Fruit fly (Drosophila melanogaster) whole organism, pupa: Measurements from ENCODE around the gene CG15916.

ENCODE experiments used
- CG10348 ChIP-seq: fragments of 200-800 bp; sonication (Bioruptor generic); IDR thresholded peaks from 2 replicates; pipeline ENCODE4 v1.3.6; 2022; ENCODE audit warnings: missing biosample characterization, missing genetic modification characterization
- CG12605 ChIP-seq: fragments of 200-800 bp; sonication (Bioruptor generic); IDR thresholded peaks from 2 replicates; pipeline ENCODE4 v1.3.6; 2022; ENCODE audit warnings: missing biosample characterization, missing genetic modification characterization
- CG13204 ChIP-seq: fragments of 200-800 bp; sonication (Bioruptor generic); optimal IDR thresholded peaks from 2 replicates; lab custom pipeline; 2018; ENCODE audit warnings: missing biosample characterization, mild to moderate bottlenecking, missing genetic modification characterization, moderate library complexity
- CG14655 ChIP-seq: fragments of 200-800 bp; sonication (Bioruptor generic); optimal IDR thresholded peaks from 3 replicates; lab custom pipeline; 2017; ENCODE audit warnings: mild to moderate bottlenecking, missing biosample characterization, missing genetic modification reagents, missing genetic modification characterization
- CG15710 ChIP-seq: fragments of 200-800 bp; sonication (Bioruptor generic); optimal IDR thresholded peaks from 2 replicates; lab custom pipeline; 2018; ENCODE audit warnings: missing biosample characterization, mild to moderate bottlenecking, missing genetic modification characterization, moderate library complexity
- CG17806 ChIP-seq: fragments of 200-800 bp; sonication (Bioruptor generic); optimal IDR thresholded peaks from 2 replicates; lab custom pipeline; 2018; ENCODE audit warnings: missing biosample characterization, mild to moderate bottlenecking, missing genetic modification characterization, moderate library complexity
- CG32121 ChIP-seq: fragments of 200-800 bp; sonication (Bioruptor generic); IDR thresholded peaks from 2 replicates; pipeline ENCODE4 v1.3.6; 2022; ENCODE audit warnings: missing biosample characterization, missing genetic modification characterization
- CG34367 ChIP-seq: fragments of 200-800 bp; sonication (Bioruptor generic); optimal IDR thresholded peaks from 2 replicates; lab custom pipeline; 2018; ENCODE audit warnings: missing biosample characterization, mild to moderate bottlenecking, missing genetic modification characterization
- CG4496 ChIP-seq: fragments of 200-800 bp; sonication (Bioruptor generic); IDR thresholded peaks from 3 replicates; pipeline ENCODE4 v1.3.6; 2022; ENCODE audit warnings: missing biosample characterization, missing genetic modification characterization
- CG8159 ChIP-seq: fragments of 200-800 bp; sonication (Bioruptor generic); optimal IDR thresholded peaks from 3 replicates; lab custom pipeline; 2018; ENCODE audit warnings: missing biosample characterization, mild to moderate bottlenecking, missing genetic modification characterization, moderate library complexity
- CG8301 ChIP-seq: fragments of 200-800 bp; sonication (Bioruptor generic); optimal IDR thresholded peaks from 2 replicates; lab custom pipeline; 2018; ENCODE audit warnings: missing biosample characterization, mild to moderate bottlenecking, missing genetic modification characterization
- CG9948 ChIP-seq: fragments of 200-800 bp; sonication (Bioruptor generic); optimal IDR thresholded peaks from 2 replicates; lab custom pipeline; 2018; ENCODE audit warnings: missing biosample characterization, mild to moderate bottlenecking, missing genetic modification characterization, moderate library complexity
- D1 ChIP-seq: fragments of 200-800 bp; sonication (Bioruptor generic); optimal IDR thresholded peaks from 2 replicates; lab custom pipeline; 2018; ENCODE audit warnings: missing biosample characterization, mild to moderate bottlenecking, missing genetic modification characterization, moderate library complexity
- EcR ChIP-seq: fragments of 200-800 bp; sonication (Bioruptor generic); optimal IDR thresholded peaks from 3 replicates; lab custom pipeline; 2019; ENCODE audit warnings: missing biosample characterization, missing genetic modification characterization, mild to moderate bottlenecking, moderate library complexity, missing genetic modification reagents
- Ets98B ChIP-seq: fragments of 200-800 bp; sonication (Bioruptor generic); IDR thresholded peaks from 2 replicates; pipeline ENCODE4 v1.3.6; 2022; ENCODE audit warnings: missing biosample characterization, missing genetic modification characterization
- Pif1A ChIP-seq: fragments of 200-800 bp; sonication (Bioruptor generic); optimal IDR thresholded peaks from 3 replicates; lab custom pipeline; 2016; ENCODE audit warnings: missing biosample characterization, missing genetic modification characterization
- Pif1B ChIP-seq: fragments of 200-800 bp; sonication (Bioruptor generic); optimal IDR thresholded peaks from 3 replicates; lab custom pipeline; 2016; ENCODE audit warnings: missing biosample characterization, missing genetic modification characterization
- Snoo ChIP-seq: fragments of 200-800 bp; sonication (Bioruptor generic); optimal IDR thresholded peaks from 3 replicates; lab custom pipeline; 2017; ENCODE audit warnings: missing biosample characterization, mild to moderate bottlenecking, missing genetic modification characterization, inconsistent platforms
- fd96Ca ChIP-seq: fragments of 200-800 bp; sonication (Bioruptor generic); IDR thresholded peaks from 3 replicates; pipeline ENCODE4 v1.3.6; 2022; ENCODE audit warnings: missing biosample characterization, missing genetic modification characterization
- gl ChIP-seq: fragments of 200-800 bp; sonication (Bioruptor generic); optimal IDR thresholded peaks from 2 replicates; lab custom pipeline; 2018; ENCODE audit warnings: missing biosample characterization, mild to moderate bottlenecking, missing genetic modification characterization
- rn ChIP-seq: fragments of 200-800 bp; sonication (Bioruptor generic); IDR thresholded peaks from 2 replicates; pipeline ENCODE4 v1.3.6; 2022; ENCODE audit warnings: missing biosample characterization, missing genetic modification characterization

Gene CG15916

DNA sequence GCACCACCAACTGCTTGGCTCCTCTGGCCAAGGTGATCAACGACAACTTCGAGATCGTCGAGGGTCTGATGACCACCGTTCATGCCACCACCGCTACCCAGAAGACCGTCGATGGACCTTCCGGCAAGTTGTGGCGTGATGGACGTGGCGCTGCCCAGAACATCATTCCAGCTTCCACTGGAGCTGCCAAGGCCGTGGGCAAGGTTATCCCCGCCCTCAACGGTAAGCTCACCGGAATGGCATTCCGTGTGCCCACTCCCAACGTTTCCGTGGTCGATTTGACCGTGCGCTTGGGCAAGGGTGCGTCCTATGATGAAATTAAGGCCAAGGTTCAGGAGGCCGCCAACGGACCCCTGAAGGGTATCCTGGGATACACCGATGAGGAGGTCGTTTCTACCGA is 21.6 kb upstream of the CG15916 start:
- TF ChIP-seq fd96Ca (no peak), CG17806 (tag; lab: Kevin White, UChicago) (no peak), Ets98B (GFP tag; lab: Robert Waterston, UW) (no peak), CG10348 (GFP tag; lab: Robert Waterston, UW) (no peak), Snoo (tag; lab: Kevin White, UChicago) (no peak), gl (tag; lab: Kevin White, UChicago) (no peak), CG15710 (tag; lab: Kevin White, UChicago) (no peak)

DNA sequence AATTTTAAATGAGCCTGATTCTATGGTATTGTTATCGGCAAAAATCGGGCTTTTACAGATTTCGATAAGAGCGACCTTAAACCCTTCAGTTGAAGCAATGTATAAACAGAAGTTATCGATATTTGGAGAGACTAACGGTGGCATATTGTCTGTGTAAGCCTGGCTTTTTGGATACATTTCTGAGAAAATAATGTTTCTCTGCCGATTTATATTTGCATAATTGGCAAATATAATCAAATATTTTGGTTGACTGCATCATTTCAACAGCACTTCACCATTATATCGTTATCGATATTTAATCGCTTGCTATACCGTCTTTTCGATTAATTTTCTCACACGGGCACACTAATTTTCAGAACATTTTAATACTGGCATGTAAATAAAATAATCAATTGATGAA is 20.5 kb upstream of the CG15916 start, which contains the start of gene CG16952:
Gene CG16952, plus strand, starts transcription at position 341 of the 400 bp plus-strand sequence.
- no peak for TF ChIP-seq CG4496 (GFP tag; lab: Robert Waterston, UW)
- no peak for TF ChIP-seq CG15710 (tag; lab: Kevin White, UChicago)
- TF ChIP-seq rn (GFP tag; lab: Robert Waterston, UW): no peak
- no peak for TF ChIP-seq CG12605 (GFP tag; lab: Robert Waterston, UW)
- no peak for TF ChIP-seq CG17806 (tag; lab: Kevin White, UChicago)
- TF ChIP-seq CG14655: no peak
- no peak for TF ChIP-seq CG8301 (tag; lab: Kevin White, UChicago)
- TF ChIP-seq CG34367: no peak
- no peak for TF ChIP-seq Pif1B (GFP tag; lab: Kevin White, UChicago)
- TF ChIP-seq Pif1A (GFP tag; lab: Kevin White, UChicago): no peak
- TF ChIP-seq fd96Ca: no peak
- no peak for TF ChIP-seq CG9948
- no peak for TF ChIP-seq CG32121 (GFP tag; lab: Robert Waterston, UW)
- TF ChIP-seq CG10348 (GFP tag; lab: Robert Waterston, UW): no peak
- TF ChIP-seq CG13204: no peak
- no peak for TF ChIP-seq gl (tag; lab: Kevin White, UChicago)
- TF ChIP-seq EcR (GFP tag; lab: Kevin White, UChicago): no peak

DNA sequence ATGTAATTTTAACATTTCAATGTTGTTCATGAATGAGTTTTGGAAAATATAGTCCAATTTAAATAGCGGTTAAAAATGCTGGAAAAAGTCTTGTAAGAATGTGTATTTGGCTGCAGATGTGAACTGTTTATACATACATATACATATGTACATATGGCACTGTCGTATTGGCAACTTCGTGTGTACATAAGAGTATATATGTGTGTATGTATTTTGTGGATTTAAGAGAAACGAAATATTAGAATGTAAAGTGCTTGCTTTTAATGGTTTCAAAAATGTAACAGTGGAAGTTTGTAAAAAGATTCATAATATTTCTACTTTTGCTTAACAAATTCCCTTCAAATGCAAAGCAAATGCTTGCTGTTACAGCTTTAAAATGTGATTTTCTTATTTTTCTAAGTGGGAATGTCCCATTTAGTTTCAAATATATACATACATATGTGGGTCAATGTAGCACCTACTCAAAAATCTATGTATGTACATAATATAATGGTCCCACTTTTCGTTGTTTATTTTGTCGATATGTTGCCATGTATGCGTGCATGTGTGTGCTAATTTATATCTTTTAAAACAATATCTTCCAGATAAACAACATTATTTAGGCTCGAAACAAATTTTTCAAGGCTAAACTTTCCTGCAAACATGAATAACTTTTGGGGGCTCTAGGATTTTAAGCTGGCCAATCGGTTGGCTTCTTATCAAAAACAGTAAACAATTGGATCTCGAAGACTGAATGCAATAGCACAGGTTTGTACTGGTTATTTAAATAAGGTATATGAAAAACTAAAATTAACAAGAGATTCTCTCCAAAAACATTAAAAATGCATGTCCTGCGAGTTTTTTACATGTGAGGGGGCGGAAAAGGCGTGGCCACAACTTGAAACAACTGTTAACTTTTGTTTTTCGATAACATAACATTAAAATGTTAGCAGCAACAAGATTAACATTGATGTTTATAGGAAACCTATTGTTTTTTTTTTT is 19.3 kb upstream of the CG15916 start:
- no peak for TF ChIP-seq gl (tag; lab: Kevin White, UChicago)
- TF ChIP-seq CG9948: no peak
- no peak for TF ChIP-seq Snoo (tag; lab: Kevin White, UChicago)
- no peak for TF ChIP-seq CG14655
- no peak for TF ChIP-seq CG13204
- no peak for TF ChIP-seq CG12605 (GFP tag; lab: Robert Waterston, UW)
- TF ChIP-seq CG32121 (GFP tag; lab: Robert Waterston, UW): no peak
- no peak; the same call in 1 of the 2 replicates for TF ChIP-seq Ets98B (GFP tag; lab: Robert Waterston, UW)
- TF ChIP-seq CG10348 (GFP tag; lab: Robert Waterston, UW): no peak
- TF ChIP-seq Pif1B (GFP tag; lab: Kevin White, UChicago): no peak
- no peak for TF ChIP-seq CG8159 (tag; lab: Kevin White, UChicago)
- no peak for TF ChIP-seq CG17806 (tag; lab: Kevin White, UChicago)
- no peak for TF ChIP-seq EcR (GFP tag; lab: Kevin White, UChicago)
- TF ChIP-seq D1 (tag; lab: Kevin White, UChicago): no peak
- no peak for TF ChIP-seq CG4496 (GFP tag; lab: Robert Waterston, UW)

DNA sequence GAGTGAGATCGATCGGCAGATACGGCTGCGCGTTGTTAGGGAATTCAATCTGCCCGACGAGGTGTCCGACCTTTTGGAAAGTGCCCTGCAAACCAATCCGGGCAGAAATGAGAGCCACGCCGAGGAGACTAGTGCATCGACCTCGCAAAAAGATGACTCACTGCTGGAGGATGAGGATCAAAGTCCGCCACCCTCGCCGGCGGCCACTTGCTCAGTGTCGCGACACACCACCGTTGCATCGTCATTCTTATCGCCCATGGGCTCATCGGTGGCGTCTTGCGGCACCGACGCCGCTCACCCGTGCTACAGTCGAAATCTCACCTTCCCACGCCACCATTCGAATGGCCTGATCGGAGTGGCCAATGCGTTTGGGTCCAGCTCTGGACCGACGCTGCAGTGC is 16.0 kb upstream of the CG15916 start:
- no peak for TF ChIP-seq CG17806 (tag; lab: Kevin White, UChicago)
- peak; percentile 50 for TF ChIP-seq EcR (GFP tag; lab: Kevin White, UChicago)

dm6 chrX:15875569-15875968 is 14.8 kb upstream of the CG15916 start:
- TF ChIP-seq Pif1B (GFP tag; lab: Kevin White, UChicago) (no peak), CG34367 (no peak), rn (GFP tag; lab: Robert Waterston, UW) (no peak), CG17806 (tag; lab: Kevin White, UChicago) (no peak), gl (tag; lab: Kevin White, UChicago) (no peak), EcR (GFP tag; lab: Kevin White, UChicago) (no peak), CG10348 (GFP tag; lab: Robert Waterston, UW) (no peak), CG8159 (tag; lab: Kevin White, UChicago) (no peak)

- TF ChIP-seq CG15710 (tag; lab: Kevin White, UChicago): peak; percentile 91
- peak; percentile 79 for TF ChIP-seq CG9948
- TF ChIP-seq CG13204: peak; percentile 91
- no peak for TF ChIP-seq D1 (tag; lab: Kevin White, UChicago)
- peak; percentile 91 for TF ChIP-seq fd96Ca
- TF ChIP-seq CG4496 (GFP tag; lab: Robert Waterston, UW): peak; percentile 94
- TF ChIP-seq Pif1A (GFP tag; lab: Kevin White, UChicago): peak; percentile 94
- peak; percentile 97 for TF ChIP-seq CG12605 (GFP tag; lab: Robert Waterston, UW)
- TF ChIP-seq Ets98B (GFP tag; lab: Robert Waterston, UW): peak; percentile 94
- TF ChIP-seq CG8301 (tag; lab: Kevin White, UChicago): peak; percentile 81
- peak; percentile 57 for TF ChIP-seq rn (GFP tag; lab: Robert Waterston, UW)
- peak; percentile 94 for TF ChIP-seq CG34367
- TF ChIP-seq CG8159 (tag; lab: Kevin White, UChicago): peak; percentile 86
- TF ChIP-seq Pif1B (GFP tag; lab: Kevin White, UChicago): peak; percentile 91
- peak; percentile 54 for TF ChIP-seq Snoo (tag; lab: Kevin White, UChicago)
- TF ChIP-seq CG10348 (GFP tag; lab: Robert Waterston, UW): no peak
- TF ChIP-seq EcR (GFP tag; lab: Kevin White, UChicago): peak; percentile 65
- TF ChIP-seq CG14655: peak; percentile 34
- TF ChIP-seq gl (tag; lab: Kevin White, UChicago): peak; percentile 97
- peak; percentile 91 for TF ChIP-seq CG32121 (GFP tag; lab: Robert Waterston, UW)
- peak; percentile 84 for TF ChIP-seq CG17806 (tag; lab: Kevin White, UChicago)
Observed at dm6 chrX:15886411-15887246, 3.8 kb upstream of the CG15916 start.
